Fruit fly (Drosophila melanogaster) whole organism, embryonic: ENCODE results near the gene Mad.

Source experiments
- Abd-B ChIP-seq: fragments of 200-800 bp; sonication (Bioruptor generic); optimal IDR thresholded peaks from 2 replicates; lab custom pipeline; 2018; ENCODE audit warnings: missing biosample characterization, mild to moderate bottlenecking, missing genetic modification characterization, moderate library complexity
- Aef1 ChIP-seq: fragments of 200-800 bp; sonication (Bioruptor generic); IDR thresholded peaks from 3 replicates; pipeline ENCODE4 v1.3.6; 2022; ENCODE audit warnings: missing biosample characterization, missing genetic modification characterization
- Blimp-1 ChIP-seq: fragments of 200-800 bp; sonication (Bioruptor generic); optimal IDR thresholded peaks from 3 replicates; lab custom pipeline; 2018; ENCODE audit warnings: missing biosample characterization, missing genetic modification characterization, mild to moderate bottlenecking, moderate library complexity, missing genetic modification reagents
- CG10431 ChIP-seq: fragments of 200-800 bp; sonication (Bioruptor generic); optimal IDR thresholded peaks from 3 replicates; lab custom pipeline; 2018; ENCODE audit warnings: missing biosample characterization, mild to moderate bottlenecking, missing genetic modification characterization
- CG11085 ChIP-seq: fragments of 200-800 bp; sonication (Bioruptor generic); IDR thresholded peaks from 2 replicates; pipeline ENCODE4 v1.3.6; 2022; ENCODE audit warnings: missing biosample characterization, missing genetic modification characterization
- CG11560 ChIP-seq: fragments of 200-800 bp; sonication (Bioruptor generic); IDR thresholded peaks from 3 replicates; pipeline ENCODE4 v1.3.6; 2022; ENCODE audit warnings: missing biosample characterization, missing genetic modification characterization
- CG11695 ChIP-seq: fragments of 200-800 bp; sonication (Bioruptor generic); IDR thresholded peaks from 3 replicates; pipeline ENCODE4 v1.3.6; 2022; ENCODE audit warnings: missing biosample characterization, missing genetic modification characterization
- CG13287 ChIP-seq: fragments of 200-800 bp; sonication (Bioruptor generic); IDR thresholded peaks from 2 replicates; pipeline ENCODE4 v1.3.6; 2022; ENCODE audit warnings: missing biosample characterization, missing genetic modification characterization; ENCODE audit not compliant: partially characterized antibody
- CG15479 ChIP-seq: fragments of 200-800 bp; sonication (Bioruptor generic); optimal IDR thresholded peaks from 3 replicates; lab custom pipeline; 2019; ENCODE audit warnings: missing biosample characterization, mild to moderate bottlenecking, missing genetic modification characterization, moderate library complexity
- CG3065 ChIP-seq: fragments of 200-800 bp; sonication (Bioruptor generic); optimal IDR thresholded peaks from 2 replicates; lab custom pipeline; 2016; ENCODE audit warnings: missing biosample characterization, missing genetic modification characterization
- CG4820 ChIP-seq: fragments of 200-800 bp; sonication (Bioruptor generic); optimal IDR thresholded peaks from 3 replicates; lab custom pipeline; 2016; ENCODE audit warnings: missing biosample characterization, missing genetic modification characterization
- CG4854 ChIP-seq: fragments of 200-800 bp; sonication (Bioruptor generic); optimal IDR thresholded peaks from 2 replicates; lab custom pipeline; 2016; ENCODE audit warnings: missing biosample characterization, missing genetic modification characterization, inconsistent platforms
- CG7556 ChIP-seq: fragments of 200-800 bp; sonication (Bioruptor generic); optimal IDR thresholded peaks from 2 replicates; lab custom pipeline; 2017; ENCODE audit warnings: missing biosample characterization, mild to moderate bottlenecking, missing genetic modification characterization
- CG7928 ChIP-seq: fragments of 200-800 bp; sonication (Bioruptor generic); optimal IDR thresholded peaks from 2 replicates; lab custom pipeline; 2017; ENCODE audit warnings: missing biosample characterization, mild to moderate bottlenecking, missing genetic modification characterization
- CG8089 ChIP-seq: fragments of 200-800 bp; sonication (Bioruptor generic); optimal IDR thresholded peaks from 3 replicates; lab custom pipeline; 2016; ENCODE audit warnings: missing biosample characterization, missing genetic modification characterization
- CG8290 ChIP-seq, 3 experiments: fragments of 200-800 bp; sonication (Bioruptor generic); optimal IDR thresholded peaks; 2 replicates each; lab custom pipeline; 2016 to 2019; ENCODE audit warnings: missing biosample characterization in 3 of 3, missing genetic modification characterization in 3 of 3, mild to moderate bottlenecking in 2 of 3, moderate library complexity in 1 of 3
- CG8478 ChIP-seq: fragments of >200 bp; optimal IDR thresholded peaks from 2 replicates; lab custom pipeline; 2018
- CG8765 ChIP-seq: fragments of 200-800 bp; sonication (Bioruptor generic); IDR thresholded peaks from 2 replicates; pipeline ENCODE4 v1.3.6; 2022; ENCODE audit warnings: missing biosample characterization, missing genetic modification characterization
- CG9215 ChIP-seq: fragments of 200-800 bp; sonication (Bioruptor generic); IDR thresholded peaks from 2 replicates; pipeline ENCODE4 v1.3.6; 2022; ENCODE audit warnings: missing biosample characterization, missing genetic modification characterization
- CG9797 ChIP-seq: fragments of 200-800 bp; sonication (Bioruptor generic); optimal IDR thresholded peaks from 3 replicates; lab custom pipeline; 2018; ENCODE audit warnings: missing biosample characterization, mild to moderate bottlenecking, missing genetic modification characterization
- CG9876 ChIP-seq: fragments of 200-800 bp; sonication (Bioruptor generic); optimal IDR thresholded peaks from 2 replicates; lab custom pipeline; 2016; ENCODE audit warnings: missing biosample characterization, missing genetic modification characterization
- D19A ChIP-seq: fragments of 200-800 bp; optimal IDR thresholded peaks from 3 replicates; lab custom pipeline; 2019; ENCODE audit warnings: missing biosample characterization, mild to moderate bottlenecking, missing genetic modification characterization, moderate library complexity
- Dbx ChIP-seq: fragments of 200-800 bp; sonication (Bioruptor generic); IDR thresholded peaks from 3 replicates; pipeline ENCODE4 v1.3.6; 2022; ENCODE audit warnings: missing biosample characterization, missing genetic modification characterization
- Fer1 ChIP-seq: fragments of 200-800 bp; sonication (Bioruptor generic); optimal IDR thresholded peaks from 2 replicates; lab custom pipeline; 2017; ENCODE audit warnings: missing biosample characterization, mild to moderate bottlenecking, missing genetic modification characterization
- Fer3 ChIP-seq: fragments of 200-800 bp; sonication (Bioruptor generic); optimal IDR thresholded peaks from 2 replicates; lab custom pipeline; 2018; ENCODE audit warnings: missing biosample characterization, mild to moderate bottlenecking, missing genetic modification characterization, moderate library complexity
- HmgZ ChIP-seq: fragments of 200-800 bp; sonication (Bioruptor generic); optimal IDR thresholded peaks from 2 replicates; lab custom pipeline; 2018; ENCODE audit warnings: missing biosample characterization, mild to moderate bottlenecking, missing genetic modification characterization
- MBD-R2 ChIP-seq: fragments of 200-800 bp; sonication (Bioruptor generic); IDR thresholded peaks from 2 replicates; pipeline ENCODE4 v1.3.6; 2022; ENCODE audit warnings: missing biosample characterization, missing genetic modification characterization
- NC2β ChIP-seq: fragments of 200-800 bp; sonication (Bioruptor generic); optimal IDR thresholded peaks from 2 replicates; lab custom pipeline; 2016; ENCODE audit warnings: missing biosample characterization, missing genetic modification characterization
- Ssrp ChIP-seq: fragments of 200-800 bp; sonication (Bioruptor generic); optimal IDR thresholded peaks from 2 replicates; lab custom pipeline; 2018; ENCODE audit warnings: missing biosample characterization, mild to moderate bottlenecking, missing genetic modification characterization, moderate library complexity
- chif ChIP-seq, 2 experiments: fragments of 200-800 bp; sonication (Bioruptor generic); optimal IDR thresholded peaks; 3 replicates each; lab custom pipeline; 2016; ENCODE audit warnings: missing biosample characterization in 2 of 2, missing genetic modification characterization in 2 of 2
- crp ChIP-seq, 2 experiments: fragments of 200-800 bp; sonication (Bioruptor generic); optimal IDR thresholded peaks; 2 replicates in 1 of 2; 3 replicates in 1 of 2; lab custom pipeline; 2017; ENCODE audit warnings: missing biosample characterization in 2 of 2, missing genetic modification characterization in 2 of 2, mild to moderate bottlenecking in 1 of 2, moderate library complexity in 1 of 2
- dimm ChIP-seq: fragments of 200-800 bp; sonication (Bioruptor generic); IDR thresholded peaks from 2 replicates; pipeline ENCODE4 v1.3.6; 2022; ENCODE audit warnings: missing biosample characterization, missing genetic modification characterization
- disco-r ChIP-seq: fragments of 200-800 bp; sonication (Bioruptor generic); optimal IDR thresholded peaks from 2 replicates; lab custom pipeline; 2016; ENCODE audit warnings: missing biosample characterization, missing genetic modification characterization
- en ChIP-seq: fragments of 200-800 bp; sonication (Bioruptor generic); optimal IDR thresholded peaks from 2 replicates; lab custom pipeline; 2016; ENCODE audit warnings: missing biosample characterization, missing genetic modification characterization
- esg ChIP-seq: fragments of 200-800 bp; sonication (Bioruptor generic); conservative IDR thresholded peaks from 2 replicates; pipeline ENCODE4 v1.3.6; 2022; ENCODE audit warnings: missing biosample characterization, missing genetic modification characterization
- eve ChIP-seq, 2 experiments: fragments of >200 bp; optimal IDR thresholded peaks; 2 replicates each; lab custom pipeline; 2017; ENCODE audit warnings: missing biosample characterization in 2 of 2, missing genetic modification characterization in 2 of 2
- fd3F ChIP-seq: fragments of 200-800 bp; sonication (Bioruptor generic); optimal IDR thresholded peaks from 2 replicates; lab custom pipeline; 2018; ENCODE audit warnings: missing biosample characterization, mild to moderate bottlenecking, missing genetic modification characterization, moderate library complexity
- fru ChIP-seq: fragments of >200 bp; optimal IDR thresholded peaks from 2 replicates; lab custom pipeline; 2017
- gce ChIP-seq: fragments of 200-800 bp; sonication (Bioruptor generic); IDR thresholded peaks from 3 replicates; pipeline ENCODE4 v1.3.6; 2022; ENCODE audit warnings: missing biosample characterization, missing genetic modification characterization
- gfzf ChIP-seq: fragments of 200-800 bp; sonication (Bioruptor generic); optimal IDR thresholded peaks from 2 replicates; lab custom pipeline; 2016; ENCODE audit warnings: missing biosample characterization, mild to moderate bottlenecking, missing genetic modification characterization, moderate library complexity
- h ChIP-seq: fragments of >200 bp; optimal IDR thresholded peaks from 2 replicates; lab custom pipeline; 2017
- nerfin-2 ChIP-seq: fragments of 200-800 bp; sonication (Bioruptor generic); IDR thresholded peaks from 2 replicates; pipeline ENCODE4 v1.3.6; 2022; ENCODE audit warnings: missing biosample characterization, missing genetic modification characterization; ENCODE audit not compliant: partially characterized antibody
- odd ChIP-seq: fragments of 200-800 bp; sonication (Bioruptor generic); optimal IDR thresholded peaks from 2 replicates; lab custom pipeline; 2017; ENCODE audit warnings: missing biosample characterization, mild to moderate bottlenecking, missing genetic modification characterization
- ro ChIP-seq: fragments of 200-800 bp; sonication (Bioruptor generic); IDR thresholded peaks from 2 replicates; pipeline ENCODE4 v1.3.6; 2022; ENCODE audit warnings: missing biosample characterization, missing genetic modification characterization
- sr ChIP-seq: fragments of 200-800 bp; sonication (Bioruptor generic); IDR thresholded peaks from 3 replicates; pipeline ENCODE4 v1.3.6; 2022; ENCODE audit warnings: missing biosample characterization, missing genetic modification characterization
- ssp ChIP-seq: fragments of 200-800 bp; sonication (Bioruptor generic); IDR thresholded peaks from 2 replicates; pipeline ENCODE4 v1.3.6; 2022; ENCODE audit warnings: missing biosample characterization, missing genetic modification characterization
- tgo ChIP-seq: fragments of 200-800 bp; sonication (Bioruptor generic); IDR thresholded peaks from 3 replicates; pipeline ENCODE4 v1.3.6; 2022; ENCODE audit warnings: missing biosample characterization, missing genetic modification characterization
- vnd ChIP-seq: fragments of 200-800 bp; sonication (Bioruptor generic); IDR thresholded peaks from 3 replicates; pipeline ENCODE4 v1.3.6; 2022; ENCODE audit warnings: missing biosample characterization, missing genetic modification characterization; ENCODE audit not compliant: partially characterized antibody
- yki ChIP-seq: fragments of >200 bp; optimal IDR thresholded peaks from 3 replicates; lab custom pipeline; 2018

The Mad gene

DNA sequence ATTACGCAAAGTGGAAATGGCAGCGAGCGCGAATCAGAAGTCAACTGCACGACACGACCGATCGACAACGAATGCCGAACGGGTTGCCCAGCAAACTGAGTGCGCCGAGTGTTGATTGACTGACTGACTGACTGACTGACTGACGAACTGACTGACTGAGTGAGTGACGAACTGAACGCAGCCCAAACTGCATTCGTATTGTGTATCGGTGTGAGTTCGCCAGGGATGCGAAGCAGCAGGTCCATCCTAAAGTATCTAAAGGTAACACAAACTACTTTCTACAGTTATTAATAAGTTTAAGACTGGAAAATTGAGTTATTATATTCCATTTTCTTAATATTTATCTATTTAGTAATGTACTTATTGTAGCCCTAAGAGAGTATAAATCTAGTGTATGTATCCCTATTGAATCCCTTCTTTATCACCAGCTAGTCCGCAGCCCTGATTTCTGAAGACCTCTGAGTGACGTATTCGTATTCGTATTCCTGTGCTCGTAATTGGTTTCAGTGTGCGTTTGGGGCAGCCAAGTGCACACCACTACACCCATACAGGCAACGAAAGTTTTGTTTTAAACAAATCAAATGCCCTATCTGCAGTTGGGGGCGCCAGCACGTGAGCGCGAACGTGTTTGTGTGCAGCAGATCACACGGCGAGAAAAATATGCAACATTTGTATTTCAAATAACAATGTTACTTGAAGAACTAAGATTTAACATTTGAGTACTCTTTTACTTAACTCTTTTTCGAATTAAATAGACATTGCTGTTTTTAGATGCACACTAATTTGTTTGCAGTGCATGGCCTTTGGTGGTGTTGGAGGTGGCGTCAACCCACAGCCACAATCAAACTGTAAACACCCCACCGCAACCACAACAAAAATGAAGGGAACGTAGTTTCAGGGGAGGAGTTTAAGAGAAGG lies 6.5 kb downstream of the Mad start (continued):
- TF ChIP-seq Abd-B (GFP tag; lab: Kevin White, UChicago) (peak; percentile 91), Fer3 (tag; lab: Kevin White, UChicago) (peak; percentile 85), tgo (GFP tag; lab: Robert Waterston, UW) (peak; percentile 94), CG15479 (no peak), CG9797 (GFP tag; lab: Kevin White, UChicago) (peak; percentile 36), gce (GFP tag; lab: Robert Waterston, UW) (peak; percentile 93), CG11695 (peak; percentile 79), crp (GFP tag; optimal IDR thresholded peaks at IDR 0.05; lab: Kevin White, UChicago) (peak; percentile 13 to 56), eve (GFP tag; optimal IDR thresholded peaks at IDR 0.05; lab: Kevin White, UChicago) (peak in 1 of 2 experiments; percentile 97), CG4854 (GFP tag; lab: Kevin White, UChicago) (peak; percentile 86), CG9215 (GFP tag; lab: Robert Waterston, UW) (peak; percentile 82), NC2β (GFP tag; lab: Kevin White, UChicago) (peak; percentile 96), Fer1 (GFP tag; lab: Kevin White, UChicago) (peak; percentile 83), D19A (tag; lab: Kevin White, UChicago) (peak; percentile 92), yki (lab: Kevin White, UChicago) (no peak), CG7928 (GFP tag; lab: Kevin White, UChicago) (peak; percentile 28), nerfin-2 (GFP tag; lab: Robert Waterston, UW) (peak; percentile 37; the same call in 1 of the 2 replicates), CG8089 (GFP tag; lab: Kevin White, UChicago) (peak; percentile 97), CG3065 (GFP tag; lab: Kevin White, UChicago) (peak; percentile 87), ro (GFP tag; lab: Robert Waterston, UW) (peak; percentile 85), en (GFP tag; lab: Kevin White, UChicago) (peak; percentile 93), Blimp-1 (GFP tag; lab: Kevin White, UChicago) (peak; percentile 96), CG10431 (GFP tag; lab: Kevin White, UChicago) (peak; percentile 89), CG9876 (peak; percentile 95), Ssrp (tag; lab: Kevin White, UChicago) (peak; percentile 96), CG4820 (GFP tag; lab: Kevin White, UChicago) (peak; percentile 95), CG8290 (GFP tag; optimal IDR thresholded peaks at IDR 0.05; lab: Kevin White, UChicago) (peak; percentile 82), CG8290 (tag; optimal IDR thresholded peaks at IDR 0.05; lab: Kevin White, UChicago) (peak; percentile 56 to 97), Dbx (GFP tag; lab: Robert Waterston, UW) (0 out of 3 replicates have a peak, but pooled peaks have one; percentile 42), ssp (GFP tag; lab: Robert Waterston, UW) (peak; percentile 90), fru (peak; percentile 53), disco-r (GFP tag; lab: Kevin White, UChicago) (peak; percentile 91), CG11560 (tag; lab: Robert Waterston, UW) (peak; percentile 78), sr (peak; percentile 81; the same call in 2 of the 3 replicates), CG13287 (GFP tag; lab: Robert Waterston, UW) (no peak), vnd (GFP tag; lab: Robert Waterston, UW) (no peak), h (no peak), odd (peak; percentile 85), HmgZ (tag; lab: Kevin White, UChicago) (peak; percentile 85), CG7556 (GFP tag; lab: Kevin White, UChicago) (peak; percentile 94), gfzf (peak; percentile 1), CG8478 (lab: Kevin White, UChicago) (no peak), CG8765 (peak; percentile 64; the same call in 1 of the 2 replicates), CG11085 (peak; percentile 61), dimm (GFP tag; lab: Robert Waterston, UW) (peak; percentile 69), fd3F (GFP tag; lab: Kevin White, UChicago) (peak; percentile 59), chif (GFP tag; optimal IDR thresholded peaks at IDR 0.05; lab: Kevin White, UChicago) (peak; percentile 97 to 98), Aef1 (GFP tag; lab: Robert Waterston, UW) (peak; percentile 90), esg (GFP tag; lab: Robert Waterston, UW) (peak; percentile 91), MBD-R2 (GFP tag; lab: Robert Waterston, UW) (peak; percentile 68)
